In the genomic region with DNA sequence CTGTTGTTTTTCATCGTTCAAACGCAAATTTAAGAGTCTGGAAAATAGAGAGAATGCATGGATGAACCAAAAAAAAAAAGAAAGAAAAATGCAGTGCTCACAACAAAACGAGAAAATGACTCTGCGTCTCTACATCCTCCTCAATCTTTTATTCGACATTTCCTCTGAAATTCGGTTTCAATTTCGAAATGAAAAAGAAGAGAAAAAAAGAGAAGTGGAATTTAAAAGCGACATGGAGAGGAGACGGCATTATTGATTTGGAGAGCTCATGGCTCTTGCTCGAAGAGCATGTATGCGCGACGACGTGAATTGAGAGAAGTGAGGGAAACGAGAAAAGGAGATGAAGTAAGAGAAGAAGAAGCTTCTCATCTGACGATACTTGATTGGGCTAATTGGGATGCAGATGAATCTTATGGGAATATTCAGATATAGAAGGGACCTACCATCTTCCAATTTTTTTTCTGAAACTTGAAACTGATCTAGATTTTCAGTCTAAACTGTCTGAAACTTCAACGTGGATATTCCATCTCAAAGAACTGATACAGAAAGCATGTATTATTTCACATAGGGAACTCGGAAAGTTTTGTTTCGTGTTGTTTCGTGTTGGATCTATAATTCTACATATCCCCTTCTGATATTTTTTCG, we compare ENCODE assay signal across 2 worm cellular contexts.
TF ChIP-seq lines count a peak whose summit lies in the region.

No protein-coding gene starts in this region.

TF ChIP-seq in whole organism, L1 larva, 84 proteins besides CTCF, POLR2A, EP300 and RAD21 (continued from another document):
- TF ChIP-seq efl-1 (optimal IDR thresholded peaks at IDR 0.05; lab: Kevin White, UChicago) (peak in 1 of 2 experiments; percentile 5), efl-1 (GFP tag; optimal IDR thresholded peaks at IDR 0.05 in 1 of 2; lab: Kevin White, UChicago) (no peak), fkh-10 (GFP tag; optimal IDR thresholded peaks at IDR 0.05; lab: Kevin White, UChicago) (peak; percentile 71), lin-14 (GFP tag; optimal IDR thresholded peaks at IDR 0.05; lab: Kevin White, UChicago) (peak; percentile 67)

TF ChIP-seq in whole organism, L2 larva, 48 proteins besides CTCF, POLR2A, EP300 and RAD21 (continued from another document):
- TF ChIP-seq unc-55 (GFP tag; optimal IDR thresholded peaks at IDR 0.05; lab: Kevin White, UChicago): peak; percentile 45
